Worm (Caenorhabditis elegans) whole organism, late embryonic: ENCODE results near the gene taf-13.

Source experiments
- K09A11.1 ChIP-seq: sonication (generic microtip); optimal IDR thresholded peaks from 2 replicates; lab custom pipeline; 2017; ENCODE audit warnings: antibody characterized with exemption, mild to moderate bottlenecking, missing genetic modification characterization, missing compliant biosample characterization; ENCODE audit not compliant: insufficient read depth
- ceh-31 ChIP-seq: sonication (generic microtip); optimal IDR thresholded peaks from 2 replicates; lab custom pipeline; 2016; ENCODE audit warnings: missing genetic modification characterization, missing compliant biosample characterization
- elt-2 ChIP-seq: sonication (generic microtip); optimal IDR thresholded peaks from 2 replicates; lab custom pipeline; 2016; ENCODE audit warnings: missing genetic modification reagents, missing genetic modification characterization, missing compliant biosample characterization
- hlh-15 ChIP-seq: sonication (generic microtip); optimal IDR thresholded peaks from 2 replicates; lab custom pipeline; 2016; ENCODE audit warnings: missing genetic modification characterization, missing compliant biosample characterization
- nhr-11 ChIP-seq: fragments of 150-350 bp; optimal IDR thresholded peaks from 2 replicates; lab custom pipeline; 2014; ENCODE audit warnings: missing biosample characterization, missing genetic modification characterization

DNA sequence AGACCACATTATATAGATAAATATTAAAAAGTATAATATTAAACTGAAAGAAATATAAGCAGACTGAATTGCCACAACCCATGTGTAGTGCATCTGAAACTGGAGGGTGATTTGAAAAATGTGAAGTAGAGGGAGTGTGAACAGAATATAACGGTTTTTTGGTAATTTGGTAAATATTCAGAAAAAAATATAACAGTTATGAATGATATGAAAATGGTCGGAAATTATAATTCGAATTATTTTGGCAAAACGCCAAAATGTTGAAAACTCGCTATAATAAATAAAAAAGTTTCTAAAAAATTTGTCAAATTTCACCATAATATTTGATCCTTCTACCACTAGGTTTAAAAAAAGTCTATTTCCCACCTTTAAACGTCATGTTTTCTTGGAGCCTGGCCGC is 3.2 kb downstream of the taf-13 start, which contains the start of gene srv-2:
- TF ChIP-seq hlh-15 (no peak), ceh-31 (no peak), K09A11.1 (tag; lab: Kevin White, UChicago) (no peak), nhr-11 (tag; lab: Kevin White, UChicago) (no peak), elt-2 (no peak)
